Worm (Caenorhabditis elegans): Measurements from ENCODE around the gene R02F2.9.
A peak's percentile ranks its signal among the peaks of the same experiment; 100 is the strongest.

Gene R02F2.9

DNA sequence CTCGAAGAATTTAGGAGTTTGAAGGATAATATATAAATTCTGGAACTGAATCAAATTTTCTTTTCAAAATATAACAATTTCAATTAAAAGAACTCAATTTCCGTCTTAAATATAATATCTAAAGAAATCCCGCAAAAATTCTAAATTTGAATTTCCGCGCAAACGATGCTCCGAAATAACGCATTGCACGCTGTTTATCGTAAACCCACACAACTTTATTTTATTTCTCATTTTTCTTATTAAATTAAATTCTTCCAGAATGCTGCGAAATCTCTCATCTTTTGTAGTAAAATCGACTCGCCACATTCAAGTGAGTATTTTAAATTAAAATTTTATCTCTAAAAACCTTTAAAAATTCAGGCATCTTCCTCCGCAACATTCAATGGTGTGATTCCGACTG is at the start of gene R02F2.9:
Gene R02F2.9 (plus strand): TSS at position 218 of the 400 bp plus-strand sequence.
- TF ChIP-seq sox-2 (GFP tag; IDR thresholded peaks at IDR 0.05) (no peak), ets-4 (tag; optimal IDR thresholded peaks at IDR 0.05) (peak; percentile 55), unc-42 (tag; optimal IDR thresholded peaks at IDR 0.05) (peak; percentile 37), nfya-1 (tag; optimal IDR thresholded peaks at IDR 0.05) (peak; percentile 41)

ce11 chrIII:5449762-5450308 is 49.2 kb upstream of the R02F2.9 start, which contains the start of gene F48E8.8:
F48E8.8 (minus strand) TSS chrIII:5449812.
- TF ChIP-seq ceh-2 (tag; optimal IDR thresholded peaks at IDR 0.05) = peak; percentile 20
- no peak for TF ChIP-seq C38D4.7 (GFP tag; optimal IDR thresholded peaks at IDR 0.05)
- no peak for TF ChIP-seq ztf-16 (tag; optimal IDR thresholded peaks at IDR 0.05)
- TF ChIP-seq eyg-1 (tag; optimal IDR thresholded peaks at IDR 0.05) = no peak
- no peak for TF ChIP-seq pha-2 (tag; optimal IDR thresholded peaks at IDR 0.05)
- TF ChIP-seq pha-4 (tag; optimal IDR thresholded peaks at IDR 0.05) = no peak
- no peak for TF ChIP-seq ceh-30 (tag; optimal IDR thresholded peaks at IDR 0.05)
- TF ChIP-seq ceh-34 (tag; optimal IDR thresholded peaks at IDR 0.05) = no peak
- no peak for TF ChIP-seq ceh-9 (tag; optimal IDR thresholded peaks at IDR 0.05)
- no peak for TF ChIP-seq pqm-1 (tag; optimal IDR thresholded peaks at IDR 0.05)
- no peak for TF ChIP-seq K02D7.2 (tag; optimal IDR thresholded peaks at IDR 0.05)
- TF ChIP-seq ceh-24 (tag; optimal IDR thresholded peaks at IDR 0.05) = no peak
- TF ChIP-seq lim-6 (tag; optimal IDR thresholded peaks at IDR 0.05) = no peak
- no peak for TF ChIP-seq pat-9 (tag; optimal IDR thresholded peaks at IDR 0.05)
- TF ChIP-seq hlh-13 (GFP tag; optimal IDR thresholded peaks at IDR 0.05) = no peak
- TF ChIP-seq dmd-4 (tag; optimal IDR thresholded peaks at IDR 0.05; ENCODE audit: borderline replicate concordance) = no peak
- no peak for TF ChIP-seq Y22D7AL.16 (tag; optimal IDR thresholded peaks at IDR 0.05)
- peak; percentile 38 for TF ChIP-seq hlh-30 (tag; optimal IDR thresholded peaks at IDR 0.05; ENCODE audit: insufficient read depth)
- TF ChIP-seq elt-2 (tag; optimal IDR thresholded peaks at IDR 0.05) = no peak
- TF ChIP-seq elt-4 (tag; optimal IDR thresholded peaks at IDR 0.05) = no peak
- no peak for TF ChIP-seq ceh-45 (GFP tag; IDR thresholded peaks at IDR 0.05)
- no peak for TF ChIP-seq lin-11 (tag; optimal IDR thresholded peaks at IDR 0.05)
- peak; percentile 9 for TF ChIP-seq unc-55 (GFP tag; optimal IDR thresholded peaks at IDR 0.05)
- no peak for TF ChIP-seq T23F11.4 (GFP tag; optimal IDR thresholded peaks at IDR 0.05)
- no peak for TF ChIP-seq odd-2 (tag; optimal IDR thresholded peaks at IDR 0.05)
- no peak for TF ChIP-seq sdc-2 (tag; optimal IDR thresholded peaks at IDR 0.05)
- TF ChIP-seq sox-4 (tag; optimal IDR thresholded peaks at IDR 0.05) = no peak
- no peak for TF ChIP-seq hlh-15 (tag; optimal IDR thresholded peaks at IDR 0.05)
- peak; percentile 38 for TF ChIP-seq hlh-8 (tag; optimal IDR thresholded peaks at IDR 0.05)
- no peak for TF ChIP-seq dve-1 (tag; optimal IDR thresholded peaks at IDR 0.05)
- TF ChIP-seq F13H6.1 (tag; optimal IDR thresholded peaks at IDR 0.05) = no peak
- TF ChIP-seq ceh-48 (tag; optimal IDR thresholded peaks at IDR 0.05) = peak; percentile 73
- no peak for TF ChIP-seq pax-1 (tag; optimal IDR thresholded peaks at IDR 0.05)
- TF ChIP-seq ceh-6 (GFP tag; optimal IDR thresholded peaks at IDR 0.05) = no peak
- no peak for TF ChIP-seq ceh-22 (tag; optimal IDR thresholded peaks at IDR 0.05)
- TF ChIP-seq ttx-3 (tag; optimal IDR thresholded peaks at IDR 0.05) = no peak
- TF ChIP-seq fkh-10 (GFP tag; optimal IDR thresholded peaks at IDR 0.05) = no peak
- TF ChIP-seq mec-3 (tag; optimal IDR thresholded peaks at IDR 0.05; ENCODE audit: borderline replicate concordance) = no peak
- no peak for TF ChIP-seq sox-2 (GFP tag; IDR thresholded peaks at IDR 0.05)
- TF ChIP-seq pag-3 (tag; optimal IDR thresholded peaks at IDR 0.05; ENCODE audit: borderline replicate concordance) = no peak
- no peak for TF ChIP-seq C08G9.2 (tag; optimal IDR thresholded peaks at IDR 0.05)
- no peak for TF ChIP-seq gmeb-2 (tag; optimal IDR thresholded peaks at IDR 0.05)
- no peak for TF ChIP-seq npax-4 (tag; optimal IDR thresholded peaks at IDR 0.05)
- TF ChIP-seq ets-4 (tag; optimal IDR thresholded peaks at IDR 0.05) = no peak
- peak; percentile 75 for TF ChIP-seq tbx-2 (tag; optimal IDR thresholded peaks at IDR 0.05)
- no peak for TF ChIP-seq ama-1 (optimal IDR thresholded peaks at IDR 0.05)
- peak; percentile 39 for TF ChIP-seq unc-42 (tag; optimal IDR thresholded peaks at IDR 0.05)
- TF ChIP-seq madf-2 (tag; optimal IDR thresholded peaks at IDR 0.05) = no peak
- TF ChIP-seq K09A11.1 (tag; optimal IDR thresholded peaks at IDR 0.05; ENCODE audit: insufficient read depth) = no peak

All from whole organism, late embryonic.